Worm (Caenorhabditis elegans) whole organism, L3 larva: ENCODE data around the gene W03F9.9.

Experiments used
- ceh-28 ChIP-seq: fragments of 150-350 bp; optimal IDR thresholded peaks from 2 replicates; lab custom pipeline; 2014; ENCODE audit warnings: missing biosample characterization, missing genetic modification reagents, missing genetic modification characterization
- fkh-2 ChIP-seq: fragments of 150-350 bp; optimal IDR thresholded peaks from 2 replicates; lab custom pipeline; 2014; ENCODE audit warnings: missing biosample characterization, missing genetic modification reagents, missing genetic modification characterization
- nhr-11 ChIP-seq: fragments of 150-350 bp; optimal IDR thresholded peaks from 2 replicates; lab custom pipeline; 2014; ENCODE audit warnings: missing biosample characterization, missing genetic modification characterization
- nhr-28 ChIP-seq: fragments of 150-350 bp; optimal IDR thresholded peaks from 2 replicates; lab custom pipeline; 2014; ENCODE audit warnings: missing biosample characterization, missing genetic modification characterization
- nhr-77 ChIP-seq: fragments of 150-350 bp; optimal IDR thresholded peaks from 2 replicates; lab custom pipeline; 2014; ENCODE audit warnings: missing biosample characterization, missing genetic modification characterization
- ztf-11 ChIP-seq: fragments of 150-350 bp; optimal IDR thresholded peaks from 2 replicates; lab custom pipeline; 2014; ENCODE audit warnings: missing biosample characterization, missing genetic modification characterization

ce11 chrV:173437-173836 lies 34.7 kb downstream of the W03F9.9 start:
- TF ChIP-seq fkh-2 (tag; lab: Kevin White, UChicago) (no peak), nhr-28 (no peak), nhr-77 (no peak), nhr-11 (tag; lab: Kevin White, UChicago) (no peak), ztf-11 (tag; lab: Kevin White, UChicago) (no peak), ceh-28 (no peak)
